Worm (Caenorhabditis elegans) whole organism, mixed stage, embryonic: ENCODE data around the gene acbp-4.

Source experiments
- M03D4.4 ChIP-seq: sonication (generic microtip); optimal IDR thresholded peaks from 2 replicates; lab custom pipeline; 2017; ENCODE audit warnings: mild to moderate bottlenecking, missing genetic modification characterization, missing compliant biosample characterization
- bed-3 ChIP-seq: fragments of 200-800 bp; sonication (Bioruptor generic); optimal IDR thresholded peaks from 3 replicates; lab custom pipeline; 2018; ENCODE audit warnings: mild to moderate bottlenecking, missing genetic modification characterization, moderate library complexity, missing compliant biosample characterization
- blmp-1 ChIP-seq: fragments of 150-350 bp; optimal IDR thresholded peaks from 2 replicates; lab custom pipeline; 2014; ENCODE audit warnings: missing biosample characterization, missing genetic modification characterization
- ceh-39 ChIP-seq: fragments of 150-350 bp; optimal IDR thresholded peaks from 2 replicates; lab custom pipeline; 2014; ENCODE audit warnings: missing biosample characterization, missing genetic modification characterization
- ceh-43 ChIP-seq: fragments of 200-800 bp; sonication (Bioruptor generic); optimal IDR thresholded peaks from 2 replicates; lab custom pipeline; 2018; ENCODE audit warnings: mild to moderate bottlenecking, missing genetic modification characterization, moderate library complexity, missing compliant biosample characterization
- ceh-83 ChIP-seq: fragments of 200-800 bp; sonication (Bioruptor generic); optimal IDR thresholded peaks from 2 replicates; lab custom pipeline; 2018; ENCODE audit warnings: mild to moderate bottlenecking, missing genetic modification characterization, missing compliant biosample characterization
- ces-1 ChIP-seq: fragments of 150-350 bp; optimal IDR thresholded peaks from 2 replicates; lab custom pipeline; 2014; ENCODE audit warnings: missing biosample characterization, missing genetic modification reagents, missing genetic modification characterization
- cnd-1 ChIP-seq: fragments of 200-800 bp; sonication (Bioruptor generic); optimal IDR thresholded peaks from 2 replicates; lab custom pipeline; 2018; ENCODE audit warnings: mild to moderate bottlenecking, missing genetic modification characterization, missing compliant biosample characterization
- drap-1 ChIP-seq: fragments of 200-800 bp; sonication (Bioruptor generic); optimal IDR thresholded peaks from 3 replicates; lab custom pipeline; 2018; ENCODE audit warnings: mild to moderate bottlenecking, missing genetic modification characterization, missing compliant biosample characterization
- elt-1 ChIP-seq: sonication (generic microtip); optimal IDR thresholded peaks from 2 replicates; lab custom pipeline; 2017; ENCODE audit warnings: missing genetic modification characterization, mild to moderate bottlenecking, missing compliant biosample characterization, antibody characterized with exemption, moderate library complexity, borderline replicate concordance; ENCODE audit not compliant: insufficient read depth
- elt-3 ChIP-seq: fragments of 150-350 bp; optimal IDR thresholded peaks from 2 replicates; lab custom pipeline; 2014; ENCODE audit warnings: missing biosample characterization, missing genetic modification characterization
- flh-1 ChIP-seq: fragments of 200-800 bp; sonication (Bioruptor generic); optimal IDR thresholded peaks from 2 replicates; lab custom pipeline; 2018; ENCODE audit warnings: mild to moderate bottlenecking, missing genetic modification characterization, moderate library complexity, missing compliant biosample characterization
- ham-2 ChIP-seq: fragments of 200-800 bp; sonication (Bioruptor generic); optimal IDR thresholded peaks from 2 replicates; lab custom pipeline; 2018; ENCODE audit warnings: mild to moderate bottlenecking, missing genetic modification characterization, missing compliant biosample characterization
- hlh-1 ChIP-seq: fragments of 150-350 bp; optimal IDR thresholded peaks from 2 replicates; lab custom pipeline; 2014; ENCODE audit warnings: missing biosample characterization, missing genetic modification reagents, missing genetic modification characterization
- lin-13 ChIP-seq: fragments of 150-350 bp; optimal IDR thresholded peaks from 2 replicates; lab custom pipeline; 2014; ENCODE audit warnings: missing biosample characterization, missing genetic modification characterization
- lin-32 ChIP-seq: fragments of 200-800 bp; sonication (Bioruptor generic); optimal IDR thresholded peaks from 2 replicates; lab custom pipeline; 2018; ENCODE audit warnings: mild to moderate bottlenecking, missing genetic modification characterization, missing compliant biosample characterization
- lsy-2 ChIP-seq: fragments of 150-350 bp; optimal IDR thresholded peaks from 2 replicates; lab custom pipeline; 2014; ENCODE audit warnings: missing biosample characterization, missing genetic modification characterization
- mab-5 ChIP-seq: fragments of 150-350 bp; optimal IDR thresholded peaks from 2 replicates; lab custom pipeline; 2014; ENCODE audit warnings: missing biosample characterization, missing genetic modification characterization
- mep-1 ChIP-seq: fragments of 150-350 bp; optimal IDR thresholded peaks from 2 replicates; lab custom pipeline; 2017; ENCODE audit warnings: missing biosample characterization, missing genetic modification reagents, missing genetic modification characterization, inconsistent platforms
- mls-2 ChIP-seq: sonication (generic microtip); optimal IDR thresholded peaks from 2 replicates; lab custom pipeline; 2016; ENCODE audit warnings: mild to moderate bottlenecking, missing genetic modification characterization, moderate library complexity, missing compliant biosample characterization
- nhr-12 ChIP-seq: fragments of 150-350 bp; optimal IDR thresholded peaks from 2 replicates; lab custom pipeline; 2014; ENCODE audit warnings: missing biosample characterization, missing genetic modification characterization
- nhr-2 ChIP-seq: fragments of 150-350 bp; optimal IDR thresholded peaks from 2 replicates; lab custom pipeline; 2014; ENCODE audit warnings: missing biosample characterization, missing genetic modification characterization
- nhr-28 ChIP-seq: fragments of 150-350 bp; optimal IDR thresholded peaks from 2 replicates; lab custom pipeline; 2014; ENCODE audit warnings: missing biosample characterization, missing genetic modification characterization
- nhr-76 ChIP-seq: sonication (generic microtip); optimal IDR thresholded peaks from 2 replicates; lab custom pipeline; 2017; ENCODE audit warnings: missing biosample characterization, missing genetic modification characterization
- pha-4 ChIP-seq: fragments of 150-350 bp; optimal IDR thresholded peaks from 2 replicates; lab custom pipeline; 2018; ENCODE audit warnings: missing biosample characterization, missing genetic modification reagents, missing genetic modification characterization
- sem-2 ChIP-seq: fragments of 200-800 bp; sonication (Bioruptor generic); optimal IDR thresholded peaks from 2 replicates; lab custom pipeline; 2018; ENCODE audit warnings: mild to moderate bottlenecking, missing genetic modification characterization, missing compliant biosample characterization
- snpc-4 ChIP-seq: fragments of 150-350 bp; optimal IDR thresholded peaks from 2 replicates; lab custom pipeline; 2014; ENCODE audit warnings: missing biosample characterization, missing genetic modification characterization
- sptf-1 ChIP-seq: sonication (generic microtip); optimal IDR thresholded peaks from 2 replicates; lab custom pipeline; 2017; ENCODE audit warnings: mild to moderate bottlenecking, missing genetic modification characterization, moderate library complexity, missing compliant biosample characterization
- tbx-8 ChIP-seq: fragments of 200-800 bp; sonication (Bioruptor generic); optimal IDR thresholded peaks from 2 replicates; lab custom pipeline; 2018; ENCODE audit warnings: mild to moderate bottlenecking, missing genetic modification characterization, moderate library complexity, missing compliant biosample characterization
- unc-120 ChIP-seq: sonication (generic microtip); optimal IDR thresholded peaks from 2 replicates; lab custom pipeline; 2017; ENCODE audit warnings: missing genetic modification characterization, missing compliant biosample characterization; ENCODE audit not compliant: poor library complexity, severe bottlenecking
- unc-39 ChIP-seq: fragments of 150-350 bp; optimal IDR thresholded peaks from 2 replicates; lab custom pipeline; 2014; ENCODE audit warnings: missing biosample characterization, missing genetic modification characterization
- zip-8 ChIP-seq: fragments of 150-350 bp; optimal IDR thresholded peaks from 2 replicates; lab custom pipeline; 2014; ENCODE audit warnings: missing biosample characterization, missing genetic modification characterization
- ztf-11 ChIP-seq: fragments of 150-350 bp; optimal IDR thresholded peaks from 2 replicates; lab custom pipeline; 2014; ENCODE audit warnings: missing biosample characterization, missing genetic modification characterization

Gene acbp-4

ce11 chrIII:7273718-7274117 lies 35.2 kb downstream of the acbp-4 start:
- TF ChIP-seq sem-2 (GFP tag; lab: Kevin White, UChicago) = no peak
- no peak for TF ChIP-seq tbx-8
- TF ChIP-seq blmp-1 (tag; lab: Kevin White, UChicago) = no peak
- TF ChIP-seq mab-5 = no peak
- no peak for TF ChIP-seq pha-4
- no peak for TF ChIP-seq unc-120
- no peak for TF ChIP-seq lin-32 (GFP tag; lab: Kevin White, UChicago)
- no peak for TF ChIP-seq bed-3 (GFP tag; lab: Kevin White, UChicago)
- TF ChIP-seq nhr-28 (tag; lab: Kevin White, UChicago) = no peak
- TF ChIP-seq ceh-39 = no peak
- no peak for TF ChIP-seq nhr-12
- no peak for TF ChIP-seq lsy-2

- TF ChIP-seq mab-5 = no peak
- no peak for TF ChIP-seq ztf-11 (tag; lab: Kevin White, UChicago)
- TF ChIP-seq hlh-1 (tag; lab: Kevin White, UChicago) = no peak
Measured at ce11 chrIII:7272828-7273227, 36.1 kb downstream of the acbp-4 start.

- TF ChIP-seq M03D4.4 (tag; lab: Kevin White, UChicago) (peak; percentile 64), unc-120 (peak; percentile 46), nhr-76 (tag; lab: Kevin White, UChicago) (no peak), zip-8 (tag; lab: Kevin White, UChicago) (no peak), mab-5 (no peak), ham-2 (GFP tag; lab: Kevin White, UChicago) (no peak), ces-1 (peak; percentile 34), lsy-2 (peak; percentile 16), elt-1 (tag; lab: Kevin White, UChicago) (no peak), hlh-1 (tag; lab: Kevin White, UChicago) (no peak), drap-1 (GFP tag; lab: Kevin White, UChicago) (no peak), lin-32 (GFP tag; lab: Kevin White, UChicago) (no peak), ceh-39 (no peak), cnd-1 (tag; lab: Kevin White, UChicago) (peak; percentile 11), mls-2 (peak; percentile 75), nhr-28 (tag; lab: Kevin White, UChicago) (no peak), sptf-1 (tag; lab: Kevin White, UChicago) (peak; percentile 37), flh-1 (GFP tag; lab: Kevin White, UChicago) (no peak), nhr-12 (no peak), blmp-1 (tag; lab: Kevin White, UChicago) (no peak), ceh-43 (GFP tag; lab: Kevin White, UChicago) (peak; percentile 64), pha-4 (peak; percentile 9), ceh-83 (GFP tag; lab: Kevin White, UChicago) (peak; percentile 6), bed-3 (GFP tag; lab: Kevin White, UChicago) (no peak), ztf-11 (tag; lab: Kevin White, UChicago) (no peak), elt-3 (tag; lab: Kevin White, UChicago) (no peak), lin-13 (tag; lab: Kevin White, UChicago) (peak; percentile 36), mep-1 (tag; lab: Kevin White, UChicago) (peak; percentile 33), unc-39 (no peak)
Measured at ce11 chrIII:7272088-7272487, 36.8 kb downstream of the acbp-4 start.

- TF ChIP-seq elt-1 (tag; lab: Kevin White, UChicago) (no peak), nhr-2 (no peak), mls-2 (no peak), unc-39 (no peak), sptf-1 (tag; lab: Kevin White, UChicago) (no peak), flh-1 (GFP tag; lab: Kevin White, UChicago) (no peak), sem-2 (GFP tag; lab: Kevin White, UChicago) (no peak), M03D4.4 (tag; lab: Kevin White, UChicago) (no peak), ztf-11 (tag; lab: Kevin White, UChicago) (no peak), bed-3 (GFP tag; lab: Kevin White, UChicago) (no peak), elt-3 (tag; lab: Kevin White, UChicago) (no peak), nhr-12 (no peak), snpc-4 (tag; lab: Kevin White, UChicago) (no peak)
Measured at ce11 chrIII:7271083-7271482, 37.8 kb downstream of the acbp-4 start.
